Worm (Caenorhabditis elegans) whole organism, mixed stage, embryonic: Measurements from ENCODE around the gene ekl-5.

Experiments
- M03D4.4 ChIP-seq: sonication (generic microtip); optimal IDR thresholded peaks from 2 replicates; lab custom pipeline; 2017; ENCODE audit warnings: mild to moderate bottlenecking, missing genetic modification characterization, missing compliant biosample characterization
- bed-3 ChIP-seq: fragments of 200-800 bp; sonication (Bioruptor generic); optimal IDR thresholded peaks from 3 replicates; lab custom pipeline; 2018; ENCODE audit warnings: mild to moderate bottlenecking, missing genetic modification characterization, moderate library complexity, missing compliant biosample characterization
- blmp-1 ChIP-seq: fragments of 150-350 bp; optimal IDR thresholded peaks from 2 replicates; lab custom pipeline; 2014; ENCODE audit warnings: missing biosample characterization, missing genetic modification characterization
- ceh-39 ChIP-seq: fragments of 150-350 bp; optimal IDR thresholded peaks from 2 replicates; lab custom pipeline; 2014; ENCODE audit warnings: missing biosample characterization, missing genetic modification characterization
- ceh-43 ChIP-seq: fragments of 200-800 bp; sonication (Bioruptor generic); optimal IDR thresholded peaks from 2 replicates; lab custom pipeline; 2018; ENCODE audit warnings: mild to moderate bottlenecking, missing genetic modification characterization, moderate library complexity, missing compliant biosample characterization
- ceh-83 ChIP-seq: fragments of 200-800 bp; sonication (Bioruptor generic); optimal IDR thresholded peaks from 2 replicates; lab custom pipeline; 2018; ENCODE audit warnings: mild to moderate bottlenecking, missing genetic modification characterization, missing compliant biosample characterization
- ces-1 ChIP-seq: fragments of 150-350 bp; optimal IDR thresholded peaks from 2 replicates; lab custom pipeline; 2014; ENCODE audit warnings: missing biosample characterization, missing genetic modification reagents, missing genetic modification characterization
- cnd-1 ChIP-seq: fragments of 200-800 bp; sonication (Bioruptor generic); optimal IDR thresholded peaks from 2 replicates; lab custom pipeline; 2018; ENCODE audit warnings: mild to moderate bottlenecking, missing genetic modification characterization, missing compliant biosample characterization
- drap-1 ChIP-seq: fragments of 200-800 bp; sonication (Bioruptor generic); optimal IDR thresholded peaks from 3 replicates; lab custom pipeline; 2018; ENCODE audit warnings: mild to moderate bottlenecking, missing genetic modification characterization, missing compliant biosample characterization
- elt-1 ChIP-seq: sonication (generic microtip); optimal IDR thresholded peaks from 2 replicates; lab custom pipeline; 2017; ENCODE audit warnings: missing genetic modification characterization, mild to moderate bottlenecking, missing compliant biosample characterization, antibody characterized with exemption, moderate library complexity, borderline replicate concordance; ENCODE audit not compliant: insufficient read depth
- elt-3 ChIP-seq: fragments of 150-350 bp; optimal IDR thresholded peaks from 2 replicates; lab custom pipeline; 2014; ENCODE audit warnings: missing biosample characterization, missing genetic modification characterization
- flh-1 ChIP-seq: fragments of 200-800 bp; sonication (Bioruptor generic); optimal IDR thresholded peaks from 2 replicates; lab custom pipeline; 2018; ENCODE audit warnings: mild to moderate bottlenecking, missing genetic modification characterization, moderate library complexity, missing compliant biosample characterization
- ham-2 ChIP-seq: fragments of 200-800 bp; sonication (Bioruptor generic); optimal IDR thresholded peaks from 2 replicates; lab custom pipeline; 2018; ENCODE audit warnings: mild to moderate bottlenecking, missing genetic modification characterization, missing compliant biosample characterization
- hlh-1 ChIP-seq: fragments of 150-350 bp; optimal IDR thresholded peaks from 2 replicates; lab custom pipeline; 2014; ENCODE audit warnings: missing biosample characterization, missing genetic modification reagents, missing genetic modification characterization
- lin-32 ChIP-seq: fragments of 200-800 bp; sonication (Bioruptor generic); optimal IDR thresholded peaks from 2 replicates; lab custom pipeline; 2018; ENCODE audit warnings: mild to moderate bottlenecking, missing genetic modification characterization, missing compliant biosample characterization
- lsy-2 ChIP-seq: fragments of 150-350 bp; optimal IDR thresholded peaks from 2 replicates; lab custom pipeline; 2014; ENCODE audit warnings: missing biosample characterization, missing genetic modification characterization
- mab-5 ChIP-seq: fragments of 150-350 bp; optimal IDR thresholded peaks from 2 replicates; lab custom pipeline; 2014; ENCODE audit warnings: missing biosample characterization, missing genetic modification characterization
- mep-1 ChIP-seq: fragments of 150-350 bp; optimal IDR thresholded peaks from 2 replicates; lab custom pipeline; 2017; ENCODE audit warnings: missing biosample characterization, missing genetic modification reagents, missing genetic modification characterization, inconsistent platforms
- mls-2 ChIP-seq: sonication (generic microtip); optimal IDR thresholded peaks from 2 replicates; lab custom pipeline; 2016; ENCODE audit warnings: mild to moderate bottlenecking, missing genetic modification characterization, moderate library complexity, missing compliant biosample characterization
- nhr-2 ChIP-seq: fragments of 150-350 bp; optimal IDR thresholded peaks from 2 replicates; lab custom pipeline; 2014; ENCODE audit warnings: missing biosample characterization, missing genetic modification characterization
- nhr-237 ChIP-seq: fragments of 150-350 bp; optimal IDR thresholded peaks from 2 replicates; lab custom pipeline; 2014; ENCODE audit warnings: missing biosample characterization, missing genetic modification characterization
- nhr-28 ChIP-seq: fragments of 150-350 bp; optimal IDR thresholded peaks from 2 replicates; lab custom pipeline; 2014; ENCODE audit warnings: missing biosample characterization, missing genetic modification characterization
- nhr-76 ChIP-seq: sonication (generic microtip); optimal IDR thresholded peaks from 2 replicates; lab custom pipeline; 2017; ENCODE audit warnings: missing biosample characterization, missing genetic modification characterization
- pha-4 ChIP-seq: fragments of 150-350 bp; optimal IDR thresholded peaks from 2 replicates; lab custom pipeline; 2018; ENCODE audit warnings: missing biosample characterization, missing genetic modification reagents, missing genetic modification characterization
- sem-2 ChIP-seq: fragments of 200-800 bp; sonication (Bioruptor generic); optimal IDR thresholded peaks from 2 replicates; lab custom pipeline; 2018; ENCODE audit warnings: mild to moderate bottlenecking, missing genetic modification characterization, missing compliant biosample characterization
- snpc-4 ChIP-seq: fragments of 150-350 bp; optimal IDR thresholded peaks from 2 replicates; lab custom pipeline; 2014; ENCODE audit warnings: missing biosample characterization, missing genetic modification characterization
- sptf-1 ChIP-seq: sonication (generic microtip); optimal IDR thresholded peaks from 2 replicates; lab custom pipeline; 2017; ENCODE audit warnings: mild to moderate bottlenecking, missing genetic modification characterization, moderate library complexity, missing compliant biosample characterization
- tbx-8 ChIP-seq: fragments of 200-800 bp; sonication (Bioruptor generic); optimal IDR thresholded peaks from 2 replicates; lab custom pipeline; 2018; ENCODE audit warnings: mild to moderate bottlenecking, missing genetic modification characterization, moderate library complexity, missing compliant biosample characterization
- unc-39 ChIP-seq: fragments of 150-350 bp; optimal IDR thresholded peaks from 2 replicates; lab custom pipeline; 2014; ENCODE audit warnings: missing biosample characterization, missing genetic modification characterization
- unc-62 ChIP-seq: fragments of 150-350 bp; optimal IDR thresholded peaks from 2 replicates; lab custom pipeline; 2014; ENCODE audit warnings: missing biosample characterization, missing genetic modification reagents, missing genetic modification characterization
- zip-8 ChIP-seq: fragments of 150-350 bp; optimal IDR thresholded peaks from 2 replicates; lab custom pipeline; 2014; ENCODE audit warnings: missing biosample characterization, missing genetic modification characterization

ekl-5 gene

ce11 chrX:13941296-13941695 is 24.3 kb upstream of the ekl-5 start:
- TF ChIP-seq nhr-2 (tag; lab: Kevin White, UChicago) (no peak), pha-4 (no peak), hlh-1 (tag; lab: Kevin White, UChicago) (no peak), lin-32 (no peak), sem-2 (no peak), ceh-83 (no peak), sptf-1 (tag; lab: Kevin White, UChicago) (no peak), ceh-39 (no peak), unc-62 (GFP tag; lab: Kevin White, UChicago) (peak; percentile 90), elt-1 (tag; lab: Kevin White, UChicago) (peak; percentile 34), drap-1 (GFP tag; lab: Kevin White, UChicago) (no peak), ham-2 (peak; percentile 55), ces-1 (GFP tag; lab: Kevin White, UChicago) (no peak), flh-1 (no peak), ceh-43 (GFP tag; lab: Kevin White, UChicago) (no peak), blmp-1 (no peak), mep-1 (tag; lab: Kevin White, UChicago) (no peak), mab-5 (tag; lab: Kevin White, UChicago) (no peak), cnd-1 (tag; lab: Kevin White, UChicago) (no peak), snpc-4 (tag; lab: Kevin White, UChicago) (no peak), mls-2 (no peak), tbx-8 (no peak), nhr-76 (tag; lab: Kevin White, UChicago) (no peak)

DNA sequence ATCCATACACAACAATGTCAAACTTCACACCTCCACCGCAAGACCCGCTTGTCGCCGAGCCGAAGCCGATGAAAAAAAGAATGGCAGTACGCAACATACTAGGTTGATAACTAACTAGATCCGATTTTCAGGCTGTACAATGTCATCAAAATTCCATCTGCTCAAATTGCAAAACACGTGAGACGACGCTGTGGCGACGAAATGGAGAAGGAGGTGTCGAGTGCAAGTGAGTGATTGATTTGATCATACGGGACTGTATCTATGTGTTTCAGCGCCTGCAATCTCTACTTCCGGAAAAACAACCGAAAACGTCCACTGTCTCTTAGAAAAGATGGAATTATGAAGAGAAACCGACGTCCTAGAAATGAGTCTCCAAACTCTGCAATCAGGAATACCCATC is 23.3 kb upstream of the ekl-5 start:
- TF ChIP-seq drap-1 (GFP tag; lab: Kevin White, UChicago) (no peak), mab-5 (tag; lab: Kevin White, UChicago) (no peak), lin-32 (no peak), nhr-2 (tag; lab: Kevin White, UChicago) (no peak)
- TF ChIP-seq, all 35 proteins: peak for 0

DNA sequence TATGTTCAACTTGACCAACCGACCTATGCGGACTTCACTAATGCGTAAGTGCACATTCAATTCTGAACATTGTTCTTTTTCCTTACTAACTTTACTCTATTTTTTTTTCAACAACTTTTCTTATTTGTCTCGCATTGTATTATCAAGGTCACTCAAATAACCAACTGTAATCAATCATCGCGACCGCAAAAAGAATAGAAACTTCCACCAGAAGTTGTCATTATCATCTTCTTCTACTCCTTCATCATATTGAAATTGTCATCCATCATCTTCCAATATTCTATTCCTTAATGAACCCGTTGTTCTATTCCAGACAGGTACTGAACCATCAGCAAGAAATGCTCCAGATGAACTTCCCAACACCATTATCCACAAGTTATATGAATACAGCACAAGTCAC is 22.4 kb upstream of the ekl-5 start:
- no peak for TF ChIP-seq ceh-39
- peak; percentile 30 for TF ChIP-seq elt-3 (tag; lab: Kevin White, UChicago)

ce11 chrX:13937910-13938309 is 20.9 kb upstream of the ekl-5 start:
- TF ChIP-seq ces-1 (GFP tag; lab: Kevin White, UChicago) (no peak), drap-1 (GFP tag; lab: Kevin White, UChicago) (no peak), unc-39 (tag; lab: Kevin White, UChicago) (no peak), snpc-4 (tag; lab: Kevin White, UChicago) (no peak), M03D4.4 (no peak), sptf-1 (tag; lab: Kevin White, UChicago) (no peak), flh-1 (no peak), nhr-2 (tag; lab: Kevin White, UChicago) (no peak), ceh-83 (no peak), blmp-1 (no peak), hlh-1 (tag; lab: Kevin White, UChicago) (no peak), elt-1 (tag; lab: Kevin White, UChicago) (no peak), mep-1 (tag; lab: Kevin White, UChicago) (no peak), unc-62 (GFP tag; lab: Kevin White, UChicago) (no peak), bed-3 (no peak), nhr-237 (tag; lab: Kevin White, UChicago) (no peak), cnd-1 (tag; lab: Kevin White, UChicago) (no peak), zip-8 (tag; lab: Kevin White, UChicago) (no peak), nhr-28 (tag; lab: Kevin White, UChicago) (no peak), ceh-43 (GFP tag; lab: Kevin White, UChicago) (no peak)

DNA sequence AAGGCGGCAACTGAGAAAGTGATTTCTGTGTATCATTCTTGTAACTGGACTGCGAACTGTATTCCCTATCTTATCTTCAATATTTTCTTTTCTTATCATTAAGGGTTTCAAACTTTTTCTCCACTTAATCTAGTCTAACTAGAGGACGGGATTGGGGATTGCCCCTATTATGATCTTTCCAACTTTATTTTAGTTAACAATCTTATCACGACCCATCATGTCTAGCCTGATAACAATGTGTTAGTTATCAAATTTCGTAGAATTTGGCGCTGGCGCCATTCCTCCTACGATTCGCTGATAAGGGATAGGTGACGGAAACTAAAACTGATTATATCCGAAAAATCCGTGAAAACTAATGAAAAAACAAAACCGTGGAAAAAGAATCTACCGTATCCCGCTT is 20.4 kb upstream of the ekl-5 start:
- TF ChIP-seq elt-3 (tag; lab: Kevin White, UChicago) (peak; percentile 79), lsy-2 (tag; lab: Kevin White, UChicago) (no peak)
